Worm (Caenorhabditis elegans): ENCODE data around the gene btb-22.

Gene btb-22

DNA sequence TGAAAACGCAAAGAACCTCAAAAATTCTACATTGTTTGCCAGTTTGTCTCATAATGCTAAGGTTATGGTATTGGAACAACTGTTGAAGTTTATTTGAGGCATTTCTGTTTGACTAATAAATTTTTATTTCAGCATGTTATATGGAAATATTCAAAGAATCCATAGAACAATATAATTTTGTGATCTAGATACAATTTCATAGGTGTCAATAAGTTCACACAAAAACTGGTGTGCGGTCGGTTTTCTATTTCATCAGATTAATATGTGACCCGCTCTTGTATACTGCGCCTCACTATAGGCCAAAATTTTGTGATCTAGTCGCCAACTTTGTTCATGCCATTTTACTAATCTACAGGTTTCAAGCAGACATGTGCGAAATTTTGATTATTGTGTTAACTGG is at the start of gene btb-22:
TSS of gene btb-22 (plus strand) at position 301 of the 400 bp plus-strand sequence.
- TF ChIP-seq ref-1 (GFP tag; conservative IDR thresholded peaks at IDR 0.05) (no peak), tab-1 (GFP tag; IDR thresholded peaks at IDR 0.05) (no peak), ztf-29 (GFP tag; IDR thresholded peaks at IDR 0.05) (no peak), ztf-23 (GFP tag; IDR thresholded peaks at IDR 0.05) (no peak), klf-2 (GFP tag; conservative IDR thresholded peaks at IDR 0.05) (no peak), med-1 (GFP tag; optimal IDR thresholded peaks at IDR 0.05; ENCODE audit: insufficient read depth) (no peak)

DNA sequence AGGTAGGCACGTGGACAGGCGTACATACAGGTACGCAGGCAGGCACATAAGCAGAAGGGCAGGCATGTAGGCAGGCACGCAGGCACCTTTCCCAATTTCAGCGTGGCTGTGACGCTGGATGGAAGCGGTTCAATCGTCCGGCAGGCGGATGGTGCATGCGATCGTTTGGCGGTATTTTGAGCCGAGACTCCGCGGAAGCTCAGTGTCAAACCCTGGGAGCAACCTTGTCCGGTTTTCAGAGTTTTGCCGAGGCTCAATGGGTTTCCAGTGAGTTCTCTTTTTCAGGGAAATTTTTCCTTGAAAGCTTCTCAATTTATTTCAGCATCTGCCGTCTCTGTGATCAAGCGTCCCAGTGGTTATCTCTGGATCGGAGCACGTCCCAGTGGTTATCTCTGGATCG is 49.4 kb upstream of the btb-22 start:
- TF ChIP-seq cog-1 (tag; optimal IDR thresholded peaks at IDR 0.05), result no peak
- TF ChIP-seq klf-2 (GFP tag; conservative IDR thresholded peaks at IDR 0.05), result no peak
- no peak for TF ChIP-seq tab-1 (GFP tag; IDR thresholded peaks at IDR 0.05)
- no peak for TF ChIP-seq ztf-23 (GFP tag; IDR thresholded peaks at IDR 0.05)
- TF ChIP-seq ref-1 (GFP tag; conservative IDR thresholded peaks at IDR 0.05), result no peak
- TF ChIP-seq med-1 (GFP tag; optimal IDR thresholded peaks at IDR 0.05; ENCODE audit: insufficient read depth), result no peak
- no peak for TF ChIP-seq T22C8.4 (GFP tag; IDR thresholded peaks at IDR 0.05)
- no peak for TF ChIP-seq flt-1 (GFP tag; IDR thresholded peaks at IDR 0.05)
- no peak for TF ChIP-seq ztf-29 (GFP tag; IDR thresholded peaks at IDR 0.05)

DNA sequence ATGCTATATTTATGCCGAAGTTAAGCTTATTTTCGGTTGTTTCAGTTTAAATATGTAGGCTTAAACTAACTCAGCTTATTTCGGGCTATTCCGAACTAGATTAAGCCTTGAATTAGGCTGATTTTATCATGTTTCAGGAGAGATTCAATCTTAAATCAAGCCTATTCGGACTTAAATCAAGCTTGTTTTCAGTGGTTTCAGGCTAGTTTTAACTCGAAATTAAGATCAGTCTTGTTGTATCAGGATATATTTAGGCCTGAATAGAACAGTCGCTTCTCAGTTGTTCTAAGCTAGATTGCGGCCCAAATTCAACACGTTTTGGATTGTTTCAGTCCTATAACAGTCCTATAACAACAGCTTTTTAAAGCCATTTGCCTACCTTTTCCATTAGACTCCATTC is 47.8 kb upstream of the btb-22 start:
- TF ChIP-seq tab-1 (GFP tag; IDR thresholded peaks at IDR 0.05) (no peak), flt-1 (GFP tag; IDR thresholded peaks at IDR 0.05) (no peak), ztf-29 (GFP tag; IDR thresholded peaks at IDR 0.05) (no peak), ztf-23 (GFP tag; IDR thresholded peaks at IDR 0.05) (no peak), ref-1 (GFP tag; conservative IDR thresholded peaks at IDR 0.05) (no peak), T22C8.4 (GFP tag; IDR thresholded peaks at IDR 0.05) (no peak), cog-1 (tag; optimal IDR thresholded peaks at IDR 0.05) (no peak), med-1 (GFP tag; optimal IDR thresholded peaks at IDR 0.05; ENCODE audit: insufficient read depth) (no peak), klf-2 (GFP tag; conservative IDR thresholded peaks at IDR 0.05) (no peak)

DNA sequence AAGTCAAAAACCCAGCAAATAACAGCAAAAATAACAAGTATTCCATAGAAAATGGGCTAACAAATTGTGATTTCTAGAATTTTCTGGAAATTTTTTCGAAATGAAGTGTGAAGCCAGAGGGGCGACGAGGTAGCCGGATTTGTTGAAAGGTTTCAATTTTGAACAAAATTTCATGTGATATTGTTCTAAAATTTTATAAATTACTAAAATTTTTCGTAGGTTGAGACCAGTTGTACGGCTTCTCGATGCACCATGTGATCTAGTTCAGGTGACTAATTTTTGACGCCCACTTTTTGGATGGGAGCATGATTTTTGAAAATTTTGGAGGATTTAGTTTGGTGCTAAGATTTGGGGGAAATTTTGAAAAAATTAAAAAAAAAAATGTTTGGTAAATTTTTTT is 40.3 kb upstream of the btb-22 start, which contains the start of gene gcy-19:
TSS of gene gcy-19 (minus strand) at position 101 of the 400 bp plus-strand sequence.
- TF ChIP-seq T22C8.4 (GFP tag; IDR thresholded peaks at IDR 0.05), result no peak
- TF ChIP-seq ref-1 (GFP tag; conservative IDR thresholded peaks at IDR 0.05), result no peak
- TF ChIP-seq ztf-29 (GFP tag; IDR thresholded peaks at IDR 0.05), result no peak
- TF ChIP-seq klf-2 (GFP tag; conservative IDR thresholded peaks at IDR 0.05), result no peak

DNA sequence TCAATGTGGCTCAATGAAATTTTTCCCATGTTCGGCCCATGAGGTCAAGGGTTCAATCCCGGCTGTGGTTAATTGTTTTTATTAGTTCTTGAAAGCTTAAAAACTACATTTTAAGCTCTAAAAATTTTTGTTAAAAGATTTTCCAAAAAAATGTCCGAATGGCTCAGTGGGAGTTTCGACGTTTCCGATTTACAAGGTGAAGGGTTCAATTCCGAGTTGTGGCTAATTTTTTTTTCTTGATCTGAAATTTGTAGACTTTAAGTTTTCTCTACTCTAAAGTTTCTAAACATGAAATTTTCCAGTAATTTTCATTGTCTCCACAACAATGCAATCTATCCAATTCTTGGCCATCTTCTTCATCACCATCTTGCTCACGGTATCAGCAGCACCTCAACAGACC is 37.1 kb upstream of the btb-22 start, which contains the start of gene F02E11.2:
TSS of gene F02E11.2 (plus strand) at position 301 of the 400 bp plus-strand sequence.
- TF ChIP-seq cog-1 (tag; optimal IDR thresholded peaks at IDR 0.05), result no peak
- no peak for TF ChIP-seq T22C8.4 (GFP tag; IDR thresholded peaks at IDR 0.05)
- no peak for TF ChIP-seq tab-1 (GFP tag; IDR thresholded peaks at IDR 0.05)
- TF ChIP-seq ztf-23 (GFP tag; IDR thresholded peaks at IDR 0.05), result no peak
- TF ChIP-seq med-1 (GFP tag; optimal IDR thresholded peaks at IDR 0.05; ENCODE audit: insufficient read depth), result no peak

DNA sequence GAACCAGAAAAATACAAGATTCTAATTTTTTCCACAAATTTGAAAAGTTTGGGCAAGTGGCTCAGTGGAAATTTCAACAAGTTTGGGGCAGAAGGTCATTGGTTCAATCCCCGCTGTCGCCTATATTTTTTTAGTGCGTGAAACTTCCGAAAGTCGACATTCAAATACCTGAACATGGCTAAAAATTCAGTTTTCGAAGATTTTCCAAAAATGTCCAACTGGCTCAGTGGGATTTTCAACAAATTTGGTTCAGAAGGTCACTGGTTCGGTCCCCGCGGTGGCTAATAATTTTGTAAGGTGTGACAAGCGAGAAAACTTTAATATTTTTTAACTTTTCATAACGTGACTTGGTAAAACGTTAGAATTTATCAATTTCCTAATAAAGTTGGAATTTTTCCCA is 34.9 kb upstream of the btb-22 start:
- no peak for TF ChIP-seq med-1 (GFP tag; optimal IDR thresholded peaks at IDR 0.05; ENCODE audit: insufficient read depth)
- TF ChIP-seq ztf-23 (GFP tag; IDR thresholded peaks at IDR 0.05), result no peak
- no peak for TF ChIP-seq ref-1 (GFP tag; conservative IDR thresholded peaks at IDR 0.05)
- no peak for TF ChIP-seq klf-2 (GFP tag; conservative IDR thresholded peaks at IDR 0.05)
- no peak for TF ChIP-seq ztf-29 (GFP tag; IDR thresholded peaks at IDR 0.05)
- TF ChIP-seq cog-1 (tag; optimal IDR thresholded peaks at IDR 0.05), result no peak
- TF ChIP-seq tab-1 (GFP tag; IDR thresholded peaks at IDR 0.05), result no peak

DNA sequence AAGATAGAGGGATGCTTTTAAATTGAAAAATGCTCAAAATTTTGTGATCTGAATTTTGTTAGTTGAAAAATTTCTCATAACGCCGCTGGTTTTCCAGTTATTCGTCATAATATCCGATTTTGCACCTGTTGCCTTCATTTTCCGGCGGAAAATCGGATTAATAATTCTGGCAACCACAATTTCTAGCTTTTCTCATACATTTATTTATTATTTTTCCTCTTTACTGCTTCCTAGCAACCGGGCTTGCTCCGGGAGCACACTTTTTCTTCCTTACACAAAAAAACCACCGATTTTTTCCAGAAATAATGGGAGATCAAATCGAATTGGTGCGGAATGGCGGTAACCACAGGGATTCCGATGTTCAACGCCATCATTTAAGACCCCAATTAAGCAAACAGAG is 32.2 kb upstream of the btb-22 start, which contains the start of gene F02E11.7:
TSS of gene F02E11.7 (plus strand) at position 301 of the 400 bp plus-strand sequence.
- no peak for TF ChIP-seq tab-1 (GFP tag; IDR thresholded peaks at IDR 0.05)
- no peak for TF ChIP-seq ztf-23 (GFP tag; IDR thresholded peaks at IDR 0.05)
- no peak for TF ChIP-seq T22C8.4 (GFP tag; IDR thresholded peaks at IDR 0.05)
- TF ChIP-seq ztf-29 (GFP tag; IDR thresholded peaks at IDR 0.05), result no peak
- TF ChIP-seq med-1 (GFP tag; optimal IDR thresholded peaks at IDR 0.05; ENCODE audit: insufficient read depth), result no peak

DNA sequence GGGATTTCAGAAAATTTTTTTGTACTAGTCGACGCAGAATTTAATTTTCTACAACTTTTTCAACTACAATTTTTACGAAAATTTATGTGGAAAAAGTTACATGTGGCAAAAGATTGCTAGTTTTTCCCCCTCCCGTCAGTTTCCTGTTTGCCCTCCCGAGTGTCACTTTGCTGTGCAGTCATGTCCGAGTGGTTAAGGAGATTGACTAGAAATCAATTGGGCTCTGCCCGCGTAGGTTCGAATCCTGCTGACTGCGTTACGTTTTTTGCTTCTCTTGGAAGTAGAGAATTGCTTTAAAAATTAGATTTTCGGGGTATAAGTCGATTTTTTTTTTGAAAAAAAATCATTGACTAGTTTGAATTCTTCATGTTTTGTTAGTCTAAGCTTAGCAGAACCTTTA is 31.7 kb upstream of the btb-22 start:
- TF ChIP-seq T22C8.4 (GFP tag; IDR thresholded peaks at IDR 0.05) (peak; percentile 41), cog-1 (tag; optimal IDR thresholded peaks at IDR 0.05) (no peak), ztf-29 (GFP tag; IDR thresholded peaks at IDR 0.05) (no peak), ref-1 (GFP tag; conservative IDR thresholded peaks at IDR 0.05) (0 out of 2 replicates have a peak, but pooled peaks have one; percentile 34), flt-1 (GFP tag; IDR thresholded peaks at IDR 0.05) (peak; percentile 69), ztf-23 (GFP tag; IDR thresholded peaks at IDR 0.05) (no peak), med-1 (GFP tag; optimal IDR thresholded peaks at IDR 0.05; ENCODE audit: insufficient read depth) (no peak), tab-1 (GFP tag; IDR thresholded peaks at IDR 0.05) (peak; percentile 68), klf-2 (GFP tag; conservative IDR thresholded peaks at IDR 0.05) (0 out of 2 replicates have a peak, but pooled peaks have one; percentile 6)

DNA sequence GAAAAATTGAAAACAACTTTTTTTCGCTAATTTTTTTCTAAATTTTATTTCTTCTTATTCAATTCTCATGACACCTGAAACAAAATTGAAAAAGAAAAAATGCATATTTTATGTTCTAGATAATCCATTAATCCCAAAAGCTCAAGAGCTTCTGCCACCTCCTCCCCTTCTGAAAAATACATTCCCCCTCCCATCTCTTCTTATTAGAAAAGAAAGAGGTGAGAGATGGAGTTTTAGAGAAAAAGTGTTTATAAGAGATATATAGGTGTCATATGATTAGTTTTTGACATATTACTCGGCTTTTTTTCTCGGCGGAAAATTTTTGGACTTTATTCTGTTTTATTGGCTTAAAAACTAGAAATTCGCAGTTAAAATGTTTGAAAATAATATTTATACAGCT is 29.0 kb upstream of the btb-22 start:
- TF ChIP-seq cog-1 (tag; optimal IDR thresholded peaks at IDR 0.05), result no peak
- no peak for TF ChIP-seq ztf-23 (GFP tag; IDR thresholded peaks at IDR 0.05)
- TF ChIP-seq ztf-29 (GFP tag; IDR thresholded peaks at IDR 0.05), result no peak
- TF ChIP-seq klf-2 (GFP tag; conservative IDR thresholded peaks at IDR 0.05), result no peak
- TF ChIP-seq flt-1 (GFP tag; IDR thresholded peaks at IDR 0.05), result no peak
- TF ChIP-seq ref-1 (GFP tag; conservative IDR thresholded peaks at IDR 0.05), result no peak
- TF ChIP-seq med-1 (GFP tag; optimal IDR thresholded peaks at IDR 0.05; ENCODE audit: insufficient read depth), result no peak
- TF ChIP-seq tab-1 (GFP tag; IDR thresholded peaks at IDR 0.05), result no peak
- TF ChIP-seq T22C8.4 (GFP tag; IDR thresholded peaks at IDR 0.05), result no peak

DNA sequence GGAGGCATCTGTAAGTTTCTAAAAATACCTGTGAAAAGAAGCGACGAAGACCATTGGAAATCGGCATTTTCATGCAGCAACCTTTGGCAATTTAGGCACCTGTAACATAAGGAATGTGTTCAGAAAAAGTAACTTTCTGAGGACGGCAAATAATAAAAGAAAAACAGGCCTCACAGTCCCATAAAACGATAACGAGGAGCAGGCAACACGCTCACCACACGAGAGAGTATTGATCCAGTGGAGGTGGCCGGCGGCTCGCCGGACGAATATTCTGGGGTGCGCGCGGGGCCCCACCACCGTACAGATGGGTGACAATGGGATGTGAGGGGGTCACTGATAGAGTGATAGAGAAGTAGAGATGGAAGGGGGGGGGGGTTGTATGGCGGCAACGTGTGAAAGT is 24.6 kb upstream of the btb-22 start, which contains the start of gene F02E11.3:
TSS of gene F02E11.3 (minus strand) at position 101 of the 400 bp plus-strand sequence.
- no peak for TF ChIP-seq flt-1 (GFP tag; IDR thresholded peaks at IDR 0.05)
- no peak for TF ChIP-seq ztf-29 (GFP tag; IDR thresholded peaks at IDR 0.05)
- no peak for TF ChIP-seq cog-1 (tag; optimal IDR thresholded peaks at IDR 0.05)
- no peak for TF ChIP-seq ztf-23 (GFP tag; IDR thresholded peaks at IDR 0.05)
- TF ChIP-seq med-1 (GFP tag; optimal IDR thresholded peaks at IDR 0.05; ENCODE audit: insufficient read depth), result no peak
